Fruit fly (Drosophila melanogaster) whole organism, embryonic: ENCODE data around the gene Appl.

Experiments used
- Atf-2 ChIP-seq: fragments of 200-800 bp; sonication (Bioruptor generic); optimal IDR thresholded peaks from 2 replicates; lab custom pipeline; 2016; ENCODE audit warnings: missing biosample characterization, missing genetic modification characterization
- BEAF-32 ChIP-seq: fragments of 200-800 bp; sonication (Bioruptor generic); optimal IDR thresholded peaks from 3 replicates; lab custom pipeline; 2017; ENCODE audit warnings: missing biosample characterization, missing genetic modification characterization, mild to moderate bottlenecking, moderate library complexity, missing genetic modification reagents
- CG10543 ChIP-seq: fragments of 200-800 bp; sonication (Bioruptor generic); optimal IDR thresholded peaks from 3 replicates; lab custom pipeline; 2017; ENCODE audit warnings: missing biosample characterization, mild to moderate bottlenecking, missing genetic modification characterization, moderate library complexity
- CG1233 ChIP-seq: fragments of 200-800 bp; sonication (Bioruptor generic); optimal IDR thresholded peaks from 4 replicates; lab custom pipeline; 2018; ENCODE audit warnings: missing biosample characterization, mild to moderate bottlenecking, missing genetic modification characterization
- CG12744 ChIP-seq: fragments of 200-800 bp; sonication (Bioruptor generic); optimal IDR thresholded peaks from 2 replicates; lab custom pipeline; 2016; ENCODE audit warnings: missing biosample characterization, missing genetic modification characterization
- CG1529 ChIP-seq: fragments of 200-800 bp; sonication (Bioruptor generic); optimal IDR thresholded peaks from 3 replicates; lab custom pipeline; 2018; ENCODE audit warnings: missing biosample characterization, missing genetic modification characterization
- CG17186 ChIP-seq: fragments of 200-800 bp; sonication (Bioruptor generic); optimal IDR thresholded peaks from 3 replicates; lab custom pipeline; 2017; ENCODE audit warnings: missing biosample characterization, missing genetic modification reagents, missing genetic modification characterization
- CG17802 ChIP-seq: fragments of 200-800 bp; sonication (Bioruptor generic); optimal IDR thresholded peaks from 2 replicates; lab custom pipeline; 2018; ENCODE audit warnings: missing biosample characterization, mild to moderate bottlenecking, missing genetic modification characterization, moderate library complexity
- CG18476 ChIP-seq: fragments of 200-800 bp; sonication (Bioruptor generic); optimal IDR thresholded peaks from 2 replicates; lab custom pipeline; 2016; ENCODE audit warnings: missing biosample characterization, mild to moderate bottlenecking, missing genetic modification characterization
- CG18599 ChIP-seq: fragments of 200-800 bp; sonication (Bioruptor generic); optimal IDR thresholded peaks from 3 replicates; lab custom pipeline; 2017; ENCODE audit warnings: missing biosample characterization, missing genetic modification characterization, mild to moderate bottlenecking, moderate library complexity, missing genetic modification reagents
- CG2199 ChIP-seq: fragments of 200-800 bp; sonication (Bioruptor generic); IDR thresholded peaks from 3 replicates; pipeline ENCODE4 v1.3.6; 2022; ENCODE audit warnings: missing biosample characterization, missing genetic modification characterization
- CG3281 ChIP-seq: fragments of 200-800 bp; sonication (Bioruptor generic); optimal IDR thresholded peaks from 3 replicates; lab custom pipeline; 2017; ENCODE audit warnings: missing biosample characterization, mild to moderate bottlenecking, missing genetic modification characterization
- CG5180 ChIP-seq: fragments of 200-800 bp; sonication (Bioruptor generic); optimal IDR thresholded peaks from 3 replicates; lab custom pipeline; 2017; ENCODE audit warnings: missing biosample characterization, missing genetic modification characterization, mild to moderate bottlenecking, moderate library complexity, missing genetic modification reagents
- CG6689 ChIP-seq: fragments of 200-800 bp; sonication (Bioruptor generic); IDR thresholded peaks from 2 replicates; pipeline ENCODE4 v1.3.6; 2022; ENCODE audit warnings: missing biosample characterization, missing genetic modification characterization
- CG7372 ChIP-seq: fragments of 200-800 bp; sonication (Bioruptor generic); IDR thresholded peaks from 2 replicates; pipeline ENCODE4 v1.3.6; 2022; ENCODE audit warnings: missing biosample characterization, missing genetic modification characterization
- CG7963 ChIP-seq: fragments of 200-800 bp; sonication (Bioruptor generic); IDR thresholded peaks from 3 replicates; pipeline ENCODE4 v1.3.6; 2022; ENCODE audit warnings: missing biosample characterization, missing genetic modification characterization; ENCODE audit not compliant: partially characterized antibody
- CHES-1-like ChIP-seq: fragments of 200-800 bp; sonication (Bioruptor generic); optimal IDR thresholded peaks from 2 replicates; lab custom pipeline; 2016; ENCODE audit warnings: missing biosample characterization, missing genetic modification characterization
- CTCF ChIP-seq: fragments of 200-800 bp; sonication (Bioruptor generic); optimal IDR thresholded peaks from 2 replicates; lab custom pipeline; 2017; ENCODE audit warnings: missing biosample characterization, mild to moderate bottlenecking, missing genetic modification characterization, moderate library complexity
- D ChIP-seq, 2 experiments: fragments of 200-800 bp in 1 of 2; fragments of >200 bp in 1 of 2; sonication (Bioruptor generic) in 1 of 2; optimal IDR thresholded peaks; 2 replicates in 1 of 2; 3 replicates in 1 of 2; lab custom pipeline; 2017; ENCODE audit warnings: mild to moderate bottlenecking in 1 of 2, missing biosample characterization in 1 of 2, missing genetic modification characterization in 1 of 2, missing genetic modification reagents in 1 of 2
- D19B ChIP-seq: fragments of 200-800 bp; sonication (Bioruptor generic); optimal IDR thresholded peaks from 2 replicates; lab custom pipeline; 2017; ENCODE audit warnings: missing biosample characterization, mild to moderate bottlenecking, missing genetic modification characterization
- Ets97D ChIP-seq: fragments of 200-800 bp; sonication (Bioruptor generic); optimal IDR thresholded peaks from 3 replicates; lab custom pipeline; 2016; ENCODE audit warnings: missing biosample characterization, missing genetic modification characterization
- Fer1 ChIP-seq: fragments of 200-800 bp; sonication (Bioruptor generic); optimal IDR thresholded peaks from 2 replicates; lab custom pipeline; 2017; ENCODE audit warnings: missing biosample characterization, mild to moderate bottlenecking, missing genetic modification characterization
- GATAe ChIP-seq: fragments of 200-800 bp; sonication (Bioruptor generic); conservative IDR thresholded peaks from 2 replicates; pipeline ENCODE4 v1.3.6; 2022; ENCODE audit warnings: missing biosample characterization, missing genetic modification characterization
- H2.0 ChIP-seq: fragments of 200-800 bp; sonication (Bioruptor generic); IDR thresholded peaks from 2 replicates; pipeline ENCODE4 v1.3.6; 2022; ENCODE audit warnings: missing biosample characterization, missing genetic modification characterization
- Hr51 ChIP-seq, 2 experiments: fragments of 200-800 bp; sonication (Bioruptor generic); optimal IDR thresholded peaks; 2 replicates in 1 of 2; 3 replicates in 1 of 2; lab custom pipeline; 2016 to 2018; ENCODE audit warnings: missing biosample characterization in 2 of 2, missing genetic modification characterization in 2 of 2, mild to moderate bottlenecking in 1 of 2, moderate library complexity in 1 of 2
- Hsf ChIP-seq: fragments of 200-800 bp; sonication (Bioruptor generic); optimal IDR thresholded peaks from 3 replicates; lab custom pipeline; 2016; ENCODE audit warnings: missing biosample characterization, missing genetic modification characterization
- Med ChIP-seq: fragments of 200-800 bp; sonication (Bioruptor generic); peaks from one replicate; lab custom pipeline; 2016; ENCODE audit warnings: missing biosample characterization, missing genetic modification characterization, mild to moderate bottlenecking, inconsistent platforms, moderate library complexity
- Myb ChIP-seq: fragments of 200-800 bp; sonication (Bioruptor generic); optimal IDR thresholded peaks from 2 replicates; lab custom pipeline; 2016; ENCODE audit warnings: missing biosample characterization, missing genetic modification characterization
- NC2β ChIP-seq: fragments of 200-800 bp; sonication (Bioruptor generic); optimal IDR thresholded peaks from 2 replicates; lab custom pipeline; 2016; ENCODE audit warnings: missing biosample characterization, missing genetic modification characterization
- Sry-δ ChIP-seq: fragments of 200-800 bp; sonication (Bioruptor generic); optimal IDR thresholded peaks from 2 replicates; lab custom pipeline; 2016; ENCODE audit warnings: missing biosample characterization, missing genetic modification characterization
- abd-A ChIP-seq: fragments of 200-800 bp; sonication (Bioruptor generic); optimal IDR thresholded peaks from 3 replicates; lab custom pipeline; 2019; ENCODE audit warnings: missing biosample characterization, mild to moderate bottlenecking, missing genetic modification characterization, moderate library complexity
- bowl ChIP-seq: fragments of 200-800 bp; sonication (Bioruptor generic); IDR thresholded peaks from 2 replicates; pipeline ENCODE4 v1.3.6; 2022; ENCODE audit warnings: missing biosample characterization, missing genetic modification characterization
- chinmo ChIP-seq: fragments of 200-800 bp; sonication (Bioruptor generic); IDR thresholded peaks from 4 replicates; pipeline ENCODE4 v1.3.6; 2022; ENCODE audit warnings: missing biosample characterization, missing genetic modification characterization; ENCODE audit not compliant: partially characterized antibody
- ci ChIP-seq: fragments of 200-800 bp; sonication (Bioruptor generic); IDR thresholded peaks from 3 replicates; pipeline ENCODE4 v1.3.6; 2022; ENCODE audit warnings: missing biosample characterization, missing genetic modification characterization
- croc ChIP-seq: fragments of 200-800 bp; sonication (Bioruptor generic); conservative IDR thresholded peaks from 3 replicates; pipeline ENCODE4 v1.3.6; 2022; ENCODE audit warnings: missing biosample characterization, missing genetic modification characterization
- dan ChIP-seq: fragments of 200-800 bp; sonication (Bioruptor generic); IDR thresholded peaks from 2 replicates; pipeline ENCODE4 v1.3.6; 2022; ENCODE audit warnings: missing biosample characterization, missing genetic modification characterization
- dysf ChIP-seq: fragments of 200-800 bp; sonication (Bioruptor generic); IDR thresholded peaks from 3 replicates; pipeline ENCODE4 v1.3.6; 2022; ENCODE audit warnings: missing biosample characterization, missing genetic modification characterization
- gro ChIP-seq: fragments of 200-800 bp; sonication (Bioruptor generic); optimal IDR thresholded peaks from 2 replicates; lab custom pipeline; 2016; ENCODE audit warnings: missing biosample characterization, missing genetic modification characterization
- hkb ChIP-seq, 2 experiments: fragments of 200-800 bp in 1 of 2; fragments of >200 bp in 1 of 2; sonication (Bioruptor generic) in 1 of 2; IDR thresholded peaks in 1 of 2; optimal IDR thresholded peaks in 1 of 2; 2 replicates each; pipeline versions ENCODE4 v1.3.6 to Lab custom; 2017 to 2022; ENCODE audit warnings: missing biosample characterization in 1 of 2, missing genetic modification characterization in 1 of 2
- maf-S ChIP-seq: fragments of 200-800 bp; sonication (Bioruptor generic); optimal IDR thresholded peaks from 2 replicates; lab custom pipeline; 2016; ENCODE audit warnings: missing biosample characterization, missing genetic modification characterization
- nau ChIP-seq: fragments of 200-800 bp; sonication (Bioruptor generic); optimal IDR thresholded peaks from 3 replicates; lab custom pipeline; 2017; ENCODE audit warnings: missing biosample characterization, mild to moderate bottlenecking, missing genetic modification characterization, missing genetic modification reagents
- otp ChIP-seq: fragments of 200-800 bp; sonication (Bioruptor generic); IDR thresholded peaks from 3 replicates; pipeline ENCODE4, ENCODE4 v1.3.6; 2022; ENCODE audit warnings: missing biosample characterization, missing genetic modification characterization
- p53 ChIP-seq: fragments of 200-800 bp; sonication (Bioruptor generic); optimal IDR thresholded peaks from 2 replicates; lab custom pipeline; 2016; ENCODE audit warnings: missing biosample characterization, missing genetic modification characterization
- pan ChIP-seq, 4 experiments: fragments of >200 bp in 3 of 4; fragments of 200-800 bp in 1 of 4; sonication (Bioruptor generic) in 1 of 4; optimal IDR thresholded peaks in 3 of 4; IDR thresholded peaks in 1 of 4; 2 replicates each; pipeline versions ENCODE4 v1.3.6 to Lab custom; 2017 to 2022; ENCODE audit warnings: missing biosample characterization in 2 of 4, missing genetic modification characterization in 2 of 4, mixed read lengths in 1 of 4
- pho ChIP-seq: fragments of 200-800 bp; sonication (Bioruptor generic); optimal IDR thresholded peaks from 2 replicates; lab custom pipeline; 2016; ENCODE audit warnings: missing biosample characterization, missing genetic modification characterization
- pum ChIP-seq: fragments of 200-800 bp; sonication (Bioruptor generic); optimal IDR thresholded peaks from 2 replicates; lab custom pipeline; 2016; ENCODE audit warnings: missing biosample characterization, missing genetic modification characterization
- tx ChIP-seq: fragments of 200-800 bp; sonication (Bioruptor generic); optimal IDR thresholded peaks from 2 replicates; lab custom pipeline; 2016; ENCODE audit warnings: missing biosample characterization, missing genetic modification characterization
- vfl ChIP-seq: fragments of 200-800 bp; sonication (Bioruptor generic); optimal IDR thresholded peaks from 2 replicates; lab custom pipeline; 2016; ENCODE audit warnings: missing biosample characterization, missing genetic modification characterization
- yki ChIP-seq: fragments of >200 bp; optimal IDR thresholded peaks from 3 replicates; lab custom pipeline; 2018
- zfh2 ChIP-seq: fragments of 200-800 bp; sonication (Bioruptor generic); optimal IDR thresholded peaks from 2 replicates; lab custom pipeline; 2016; ENCODE audit warnings: missing biosample characterization, missing genetic modification characterization

Appl gene

dm6 chrX:621132-621555 is 90.8 kb downstream of the Appl start, which contains the start of the genes CG13365 and Vsp37A (continued):
- no peak for TF ChIP-seq D (optimal IDR thresholded peaks at IDR 0.05; lab: Kevin White, UChicago)
- TF ChIP-seq D (GFP tag; optimal IDR thresholded peaks at IDR 0.05; lab: Kevin White, UChicago) = peak; percentile 11
- TF ChIP-seq dysf (GFP tag; lab: Robert Waterston, UW) = no peak; the same call in 2 of the 3 replicates
- TF ChIP-seq Myb = peak; percentile 66
- TF ChIP-seq yki (lab: Kevin White, UChicago) = no peak
- TF ChIP-seq NC2β (GFP tag; lab: Kevin White, UChicago) = no peak
- no peak for TF ChIP-seq CG2199 (GFP tag; lab: Robert Waterston, UW)
- peak; percentile 50 for TF ChIP-seq CG1233
- peak; percentile 65 for TF ChIP-seq CG10543 (GFP tag; lab: Kevin White, UChicago)
- peak; percentile 66; the same call in 2 of the 3 replicates for TF ChIP-seq ci (GFP tag; lab: Robert Waterston, UW)
- TF ChIP-seq tx (GFP tag; lab: Kevin White, UChicago) = peak; percentile 28
- TF ChIP-seq CG3281 (GFP tag; lab: Kevin White, UChicago) = peak; percentile 27
- TF ChIP-seq Hr51 (GFP tag; optimal IDR thresholded peaks at IDR 0.05; lab: Kevin White, UChicago) = peak; percentile 31 to 48
- TF ChIP-seq pan (optimal IDR thresholded peaks at IDR 0.05; lab: Kevin White, UChicago) = no peak
- peak in 1 of 2 experiments; percentile 32 for TF ChIP-seq pan (GFP tag; optimal IDR thresholded peaks at IDR 0.05 in 1 of 2, IDR thresholded peaks at IDR 0.05 in 1 of 2)
- TF ChIP-seq pum (GFP tag; lab: Kevin White, UChicago) = peak; percentile 37
- peak; percentile 51 for TF ChIP-seq Hsf
- no peak for TF ChIP-seq p53
- no peak for TF ChIP-seq gro (GFP tag; lab: Kevin White, UChicago)
- TF ChIP-seq CG17802 (tag; lab: Kevin White, UChicago) = no peak
- no peak for TF ChIP-seq dan (GFP tag; lab: Robert Waterston, UW)
- TF ChIP-seq CHES-1-like (GFP tag; lab: Kevin White, UChicago) = peak; percentile 64
- no peak for TF ChIP-seq GATAe
- TF ChIP-seq nau (GFP tag; lab: Kevin White, UChicago) = no peak
- no peak for TF ChIP-seq CG7963 (GFP tag; lab: Robert Waterston, UW)
- peak; percentile 34 for TF ChIP-seq CTCF (GFP tag; lab: Kevin White, UChicago)
- peak; percentile 57 for TF ChIP-seq CG17186 (GFP tag; lab: Kevin White, UChicago)
- TF ChIP-seq Sry-δ (GFP tag; lab: Kevin White, UChicago) = peak; percentile 65
- peak; percentile 32 for TF ChIP-seq Fer1 (GFP tag; lab: Kevin White, UChicago)
- no peak for TF ChIP-seq H2.0 (GFP tag; lab: Robert Waterston, UW)
- peak; percentile 31 for TF ChIP-seq vfl (GFP tag; lab: Kevin White, UChicago)
- no peak for TF ChIP-seq CG7372 (GFP tag; lab: Robert Waterston, UW)
- TF ChIP-seq otp = no peak; the same call in 2 of the 3 replicates
- no peak for TF ChIP-seq D19B (GFP tag; lab: Kevin White, UChicago)
- TF ChIP-seq CG5180 (GFP tag; lab: Kevin White, UChicago) = peak; percentile 36
- peak; percentile 49 for TF ChIP-seq pho (GFP tag; lab: Kevin White, UChicago)
- peak; percentile 25 for TF ChIP-seq maf-S (GFP tag; lab: Kevin White, UChicago)
- peak; percentile 88 for TF ChIP-seq Med (GFP tag; lab: Kevin White, UChicago)
- TF ChIP-seq croc (GFP tag; lab: Robert Waterston, UW) = peak; percentile 28; the same call in 1 of the 3 replicates
- TF ChIP-seq chinmo (GFP tag; lab: Robert Waterston, UW) = 0 out of 4 replicates have a peak, but pooled peaks have one; percentile 28
- TF ChIP-seq abd-A (tag; lab: Kevin White, UChicago) = no peak
- TF ChIP-seq CG18599 (GFP tag; lab: Kevin White, UChicago) = peak; percentile 56
- peak; percentile 55 for TF ChIP-seq BEAF-32 (GFP tag; lab: Kevin White, UChicago)
- peak; percentile 47 for TF ChIP-seq Atf-2 (GFP tag; lab: Kevin White, UChicago)
- TF ChIP-seq CG12744 (GFP tag; lab: Kevin White, UChicago) = no peak
- peak; percentile 51 for TF ChIP-seq zfh2 (GFP tag; lab: Kevin White, UChicago)
- TF ChIP-seq Ets97D (GFP tag; lab: Kevin White, UChicago) = peak; percentile 47
- no peak for TF ChIP-seq bowl (GFP tag; lab: Robert Waterston, UW)
- peak; percentile 30; the same call in 1 of the 2 replicates for TF ChIP-seq CG6689 (GFP tag; lab: Robert Waterston, UW)
- TF ChIP-seq hkb (optimal IDR thresholded peaks at IDR 0.05; lab: Kevin White, UChicago) = peak; percentile 84
- peak; percentile 52 for TF ChIP-seq hkb (GFP tag; IDR thresholded peaks at IDR 0.05; lab: Robert Waterston, UW)
- TF ChIP-seq CG18476 (GFP tag; lab: Kevin White, UChicago) = no peak
- peak; percentile 4 for TF ChIP-seq CG1529 (GFP tag; lab: Kevin White, UChicago)
